Worm (Caenorhabditis elegans): ENCODE data around the gene T21H3.1.

The T21H3.1 gene

DNA sequence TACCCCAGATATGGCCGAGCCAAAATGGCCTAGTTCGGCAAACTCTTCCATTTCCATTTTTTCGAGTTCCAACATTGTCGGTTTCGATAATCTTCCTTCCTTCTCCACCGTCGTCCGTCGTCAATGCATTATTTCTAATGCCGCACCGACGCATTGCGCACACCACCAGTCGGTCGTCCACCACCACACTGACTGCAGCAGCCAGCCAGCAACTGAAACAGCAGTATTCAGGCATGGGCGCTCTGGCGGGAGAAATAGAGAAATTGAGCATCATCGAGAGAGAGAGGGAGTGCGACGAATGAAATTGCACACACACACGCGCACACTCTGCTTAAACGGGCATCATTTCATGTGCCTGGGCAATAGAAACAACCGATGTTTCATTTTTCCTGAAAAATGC lies 22.6 kb upstream of the T21H3.1 start (continued):
- TF ChIP-seq ceh-82 (tag; optimal IDR thresholded peaks at IDR 0.05) (peak in 2 of 3 experiments; percentile 38 to 44), fkh-4 (tag; optimal IDR thresholded peaks at IDR 0.05; ENCODE audit: borderline replicate concordance) (no peak), nhr-71 (tag; optimal IDR thresholded peaks at IDR 0.05) (peak; percentile 75), sptf-1 (tag; optimal IDR thresholded peaks at IDR 0.05) (no peak), egl-13 (tag; optimal IDR thresholded peaks at IDR 0.05) (peak; percentile 83), sox-4 (tag; optimal IDR thresholded peaks at IDR 0.05) (peak; percentile 36), ztf-11 (tag; optimal IDR thresholded peaks at IDR 0.05) (peak in 1 of 2 experiments; percentile 51), nhr-20 (tag; optimal IDR thresholded peaks at IDR 0.05) (no peak), pqm-1 (tag; optimal IDR thresholded peaks at IDR 0.05) (no peak), swsn-7 (tag; optimal IDR thresholded peaks at IDR 0.05) (peak; percentile 72), unc-86 (tag; optimal IDR thresholded peaks at IDR 0.05) (peak; percentile 74), jun-1 (tag; optimal IDR thresholded peaks at IDR 0.05) (peak; percentile 36), C34B4.2 (tag; optimal IDR thresholded peaks at IDR 0.05) (no peak), lin-35 (GFP tag; optimal IDR thresholded peaks at IDR 0.05) (no peak), ama-1 (optimal IDR thresholded peaks at IDR 0.05) (peak; percentile 33), zip-4 (GFP tag; optimal IDR thresholded peaks at IDR 0.05) (peak; percentile 2), dsc-1 (tag; optimal IDR thresholded peaks at IDR 0.05) (peak; percentile 69), fkh-8 (tag; optimal IDR thresholded peaks at IDR 0.05) (peak; percentile 91), sup-37 (GFP tag; optimal IDR thresholded peaks at IDR 0.05) (no peak)

DNA sequence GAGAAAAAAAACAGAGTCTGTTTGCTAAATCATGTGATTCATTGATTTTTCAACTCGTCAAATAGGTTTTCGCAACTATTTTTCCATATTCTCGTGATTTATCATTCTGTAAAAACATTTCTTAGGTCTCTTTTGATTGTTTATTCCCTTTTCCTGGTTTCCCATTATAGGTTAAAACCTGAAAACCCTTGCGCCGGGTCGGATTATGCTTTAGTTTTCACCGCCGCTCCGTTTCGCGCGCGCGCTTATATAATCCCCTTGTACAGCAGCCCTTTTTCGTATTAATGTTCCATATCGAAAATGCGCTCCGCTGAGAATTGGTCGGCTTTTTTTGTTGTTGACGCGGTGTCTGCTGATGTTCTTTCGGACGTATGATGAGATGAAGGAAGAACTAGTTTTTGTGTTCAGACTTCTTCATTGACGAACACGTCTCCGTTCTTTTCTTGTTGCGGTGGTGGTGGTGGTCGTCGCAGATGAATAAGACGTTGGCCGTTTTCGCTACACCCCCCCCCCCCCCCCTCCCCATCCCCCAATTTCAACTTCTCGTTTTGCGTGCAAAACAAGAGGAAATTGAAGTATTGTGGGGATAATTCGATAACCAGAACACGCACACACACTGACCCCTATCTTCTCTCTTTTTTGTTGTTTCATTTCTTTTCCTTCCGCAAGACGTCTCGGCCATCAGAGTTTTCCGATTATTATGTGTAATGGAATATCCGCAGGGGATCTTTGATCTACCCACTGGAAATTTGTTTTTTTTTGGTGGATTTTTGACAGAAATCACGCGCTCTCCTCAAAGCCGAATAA lies 21.8 kb upstream of the T21H3.1 start:
- TF ChIP-seq elt-2 (tag; optimal IDR thresholded peaks at IDR 0.05) (no peak), lin-14 (GFP tag; optimal IDR thresholded peaks at IDR 0.05) (peak; percentile 88), lin-15B (tag; optimal IDR thresholded peaks at IDR 0.05) (no peak), hlh-4 (tag; optimal IDR thresholded peaks at IDR 0.05) (no peak), aly-2 (tag; optimal IDR thresholded peaks at IDR 0.05) (peak; percentile 19), ztf-4 (tag; optimal IDR thresholded peaks at IDR 0.05) (no peak), fkh-8 (tag; optimal IDR thresholded peaks at IDR 0.05) (no peak), sup-37 (GFP tag; optimal IDR thresholded peaks at IDR 0.05) (no peak), nhr-85 (tag) (peak; percentile 71), irx-1 (tag; optimal IDR thresholded peaks at IDR 0.05) (no peak), snu-23 (GFP tag; optimal IDR thresholded peaks at IDR 0.05) (peak; percentile 10), nhr-47 (tag; optimal IDR thresholded peaks at IDR 0.05) (no peak), skn-1 (tag; optimal IDR thresholded peaks at IDR 0.05) (no peak), efl-1 (optimal IDR thresholded peaks at IDR 0.05) (no peak), efl-1 (GFP tag; optimal IDR thresholded peaks at IDR 0.05 in 1 of 2) (peak in 1 of 2 experiments; percentile 8), ztf-11 (tag; optimal IDR thresholded peaks at IDR 0.05) (no peak), alr-1 (tag; optimal IDR thresholded peaks at IDR 0.05; ENCODE audit: borderline replicate concordance) (no peak), fkh-10 (GFP tag; optimal IDR thresholded peaks at IDR 0.05) (peak; percentile 46), nhr-28 (tag; optimal IDR thresholded peaks at IDR 0.05) (no peak), lin-39 (tag; optimal IDR thresholded peaks at IDR 0.05) (no peak), tbx-2 (tag; optimal IDR thresholded peaks at IDR 0.05) (no peak), lin-13 (GFP tag; optimal IDR thresholded peaks at IDR 0.05) (no peak), nhr-71 (tag; optimal IDR thresholded peaks at IDR 0.05) (peak; percentile 3), C16A3.4 (tag; optimal IDR thresholded peaks at IDR 0.05) (no peak), blmp-1 (tag; optimal IDR thresholded peaks at IDR 0.05) (peak; percentile 25), ceh-8 (GFP tag; optimal IDR thresholded peaks at IDR 0.05) (peak; percentile 27), egl-13 (tag; optimal IDR thresholded peaks at IDR 0.05) (no peak), C34B4.2 (tag; optimal IDR thresholded peaks at IDR 0.05) (no peak), ces-1 (GFP tag; optimal IDR thresholded peaks at IDR 0.05) (peak; percentile 65), rnt-1 (tag; optimal IDR thresholded peaks at IDR 0.05) (no peak), nhr-90 (tag; optimal IDR thresholded peaks at IDR 0.05; ENCODE audit: poor library complexity) (no peak), xbp-1 (tag; optimal IDR thresholded peaks at IDR 0.05) (no peak)

All from whole organism, L1 larva.